Fruit fly (Drosophila melanogaster) whole organism, embryonic: ENCODE results near the gene CG9449.
A peak's percentile ranks its signal among the peaks of the same experiment; 100 is the strongest.

Experiments used
- Ada2b ChIP-seq: fragments of 200-800 bp; sonication (Bioruptor generic); IDR thresholded peaks from 2 replicates; pipeline ENCODE4 v1.3.6; 2022; ENCODE audit warnings: missing biosample characterization, missing genetic modification characterization
- Antp ChIP-seq: fragments of 200-800 bp; sonication (Bioruptor generic); optimal IDR thresholded peaks from 3 replicates; lab custom pipeline; 2016; ENCODE audit warnings: missing biosample characterization, missing genetic modification characterization
- CG10147 ChIP-seq: fragments of 200-800 bp; sonication (Bioruptor generic); optimal IDR thresholded peaks from 2 replicates; lab custom pipeline; 2019; ENCODE audit warnings: missing biosample characterization, mild to moderate bottlenecking, missing genetic modification characterization, moderate library complexity
- CG1024 ChIP-seq: fragments of 200-800 bp; sonication (Bioruptor generic); IDR thresholded peaks from 2 replicates; pipeline ENCODE4 v1.3.6; 2022; ENCODE audit warnings: missing biosample characterization, missing genetic modification characterization
- CG11560 ChIP-seq: fragments of 200-800 bp; sonication (Bioruptor generic); IDR thresholded peaks from 3 replicates; pipeline ENCODE4 v1.3.6; 2022; ENCODE audit warnings: missing biosample characterization, missing genetic modification characterization
- CG1233 ChIP-seq: fragments of 200-800 bp; sonication (Bioruptor generic); optimal IDR thresholded peaks from 4 replicates; lab custom pipeline; 2018; ENCODE audit warnings: missing biosample characterization, mild to moderate bottlenecking, missing genetic modification characterization
- CG13424 ChIP-seq: fragments of 200-800 bp; sonication (Bioruptor generic); optimal IDR thresholded peaks from 2 replicates; lab custom pipeline; 2019; ENCODE audit warnings: missing biosample characterization, mild to moderate bottlenecking, missing genetic modification characterization, moderate library complexity
- CG14014 ChIP-seq: fragments of 200-800 bp; sonication (Bioruptor generic); IDR thresholded peaks from 2 replicates; pipeline ENCODE4 v1.3.6; 2022; ENCODE audit warnings: missing biosample characterization, missing genetic modification characterization
- CG15073 ChIP-seq: fragments of 200-800 bp; sonication (Bioruptor generic); optimal IDR thresholded peaks from 2 replicates; lab custom pipeline; 2016; ENCODE audit warnings: missing biosample characterization, missing genetic modification characterization
- CG15269 ChIP-seq: fragments of 200-800 bp; sonication (Bioruptor generic); optimal IDR thresholded peaks from 2 replicates; lab custom pipeline; 2018; ENCODE audit warnings: missing biosample characterization, mild to moderate bottlenecking, missing genetic modification characterization, moderate library complexity
- CG18476 ChIP-seq: fragments of 200-800 bp; sonication (Bioruptor generic); optimal IDR thresholded peaks from 2 replicates; lab custom pipeline; 2016; ENCODE audit warnings: missing biosample characterization, mild to moderate bottlenecking, missing genetic modification characterization
- CG2889 ChIP-seq: fragments of 200-800 bp; sonication (Bioruptor generic); IDR thresholded peaks from 3 replicates; pipeline ENCODE4 v1.3.6; 2022; ENCODE audit warnings: missing biosample characterization, missing genetic modification characterization
- CG3065 ChIP-seq: fragments of 200-800 bp; sonication (Bioruptor generic); optimal IDR thresholded peaks from 2 replicates; lab custom pipeline; 2016; ENCODE audit warnings: missing biosample characterization, missing genetic modification characterization
- CG32772 ChIP-seq: fragments of 200-800 bp; sonication (Bioruptor generic); IDR thresholded peaks from 2 replicates; pipeline ENCODE4 v1.3.6; 2022; ENCODE audit warnings: missing biosample characterization, missing genetic modification characterization
- CG43689 ChIP-seq: fragments of 200-800 bp; sonication (Bioruptor generic); IDR thresholded peaks from 2 replicates; pipeline ENCODE4 v1.3.6; 2022; ENCODE audit warnings: missing biosample characterization, missing genetic modification characterization
- CG4707 ChIP-seq: fragments of 200-800 bp; sonication (Bioruptor generic); optimal IDR thresholded peaks from 2 replicates; lab custom pipeline; 2018; ENCODE audit warnings: missing biosample characterization, mild to moderate bottlenecking, missing genetic modification characterization, moderate library complexity
- CG4730 ChIP-seq: fragments of 200-800 bp; sonication (Bioruptor generic); IDR thresholded peaks from 2 replicates; pipeline ENCODE4 v1.3.6; 2022; ENCODE audit warnings: missing biosample characterization, missing genetic modification characterization
- CG5245 ChIP-seq: fragments of 200-800 bp; sonication (Bioruptor generic); optimal IDR thresholded peaks from 3 replicates; lab custom pipeline; 2016; ENCODE audit warnings: missing biosample characterization, missing genetic modification characterization
- CG7987 ChIP-seq: fragments of 200-800 bp; sonication (Bioruptor generic); optimal IDR thresholded peaks from 2 replicates; lab custom pipeline; 2018; ENCODE audit warnings: missing biosample characterization, mild to moderate bottlenecking, missing genetic modification characterization, moderate library complexity
- CG8478 ChIP-seq: fragments of >200 bp; optimal IDR thresholded peaks from 2 replicates; lab custom pipeline; 2018
- CG9817 ChIP-seq: fragments of 200-800 bp; sonication (Bioruptor generic); optimal IDR thresholded peaks from 2 replicates; lab custom pipeline; 2018; ENCODE audit warnings: missing biosample characterization, mild to moderate bottlenecking, missing genetic modification characterization, moderate library complexity
- CHES-1-like ChIP-seq: fragments of 200-800 bp; sonication (Bioruptor generic); optimal IDR thresholded peaks from 2 replicates; lab custom pipeline; 2016; ENCODE audit warnings: missing biosample characterization, missing genetic modification characterization
- Doc3 ChIP-seq: fragments of 200-800 bp; sonication (Bioruptor generic); IDR thresholded peaks from 3 replicates; pipeline ENCODE4 v1.3.6; 2022; ENCODE audit warnings: missing biosample characterization, missing genetic modification characterization; ENCODE audit not compliant: partially characterized antibody
- Dp ChIP-seq: fragments of 200-800 bp; sonication (Bioruptor generic); optimal IDR thresholded peaks from 2 replicates; lab custom pipeline; 2018; ENCODE audit warnings: missing biosample characterization, mild to moderate bottlenecking, missing genetic modification characterization, moderate library complexity
- Drgx ChIP-seq: fragments of 200-800 bp; sonication (Bioruptor generic); IDR thresholded peaks from 2 replicates; pipeline ENCODE4 v1.3.6; 2022; ENCODE audit warnings: missing biosample characterization, missing genetic modification characterization
- Elba2 ChIP-seq: fragments of 200-800 bp; sonication (Bioruptor generic); optimal IDR thresholded peaks from 3 replicates; lab custom pipeline; 2016; ENCODE audit warnings: missing biosample characterization, missing genetic modification characterization
- Fer3 ChIP-seq: fragments of 200-800 bp; sonication (Bioruptor generic); optimal IDR thresholded peaks from 2 replicates; lab custom pipeline; 2018; ENCODE audit warnings: missing biosample characterization, mild to moderate bottlenecking, missing genetic modification characterization, moderate library complexity
- HLHmδ ChIP-seq: fragments of 200-800 bp; sonication (Bioruptor generic); optimal IDR thresholded peaks from 2 replicates; lab custom pipeline; 2018; ENCODE audit warnings: missing biosample characterization, mild to moderate bottlenecking, missing genetic modification characterization, moderate library complexity
- Hr78 ChIP-seq, 2 experiments: fragments of 200-800 bp in 1 of 2; fragments of >200 bp in 1 of 2; sonication (Bioruptor generic) in 1 of 2; optimal IDR thresholded peaks; 2 replicates each; lab custom pipeline; 2017 to 2019; ENCODE audit warnings: missing biosample characterization in 2 of 2, missing genetic modification characterization in 2 of 2, mild to moderate bottlenecking in 1 of 2, moderate library complexity in 1 of 2
- Lpt ChIP-seq: fragments of >200 bp; optimal IDR thresholded peaks from 2 replicates; lab custom pipeline; 2018; ENCODE audit warnings: missing biosample characterization, missing genetic modification characterization
- Mrtf ChIP-seq: fragments of 200-800 bp; sonication (Bioruptor generic); IDR thresholded peaks from 3 replicates; pipeline ENCODE4 v1.3.6; 2022; ENCODE audit warnings: missing biosample characterization, missing genetic modification characterization
- Oli ChIP-seq: fragments of 200-800 bp; sonication (Bioruptor generic); optimal IDR thresholded peaks from 2 replicates; lab custom pipeline; 2018; ENCODE audit warnings: missing biosample characterization, mild to moderate bottlenecking, missing genetic modification characterization, moderate library complexity
- Side ChIP-seq: fragments of 200-800 bp; sonication (Bioruptor generic); optimal IDR thresholded peaks from 2 replicates; lab custom pipeline; 2016; ENCODE audit warnings: missing biosample characterization, missing genetic modification characterization
- Spps ChIP-seq: fragments of 200-800 bp; sonication (Bioruptor generic); optimal IDR thresholded peaks from 2 replicates; lab custom pipeline; 2018; ENCODE audit warnings: missing biosample characterization, mild to moderate bottlenecking, missing genetic modification characterization
- bcd ChIP-seq: fragments of 200-800 bp; sonication (Bioruptor generic); optimal IDR thresholded peaks from 2 replicates; lab custom pipeline; 2017; ENCODE audit warnings: missing biosample characterization, mild to moderate bottlenecking, missing genetic modification characterization
- cg ChIP-seq: fragments of 200-800 bp; sonication (Bioruptor generic); optimal IDR thresholded peaks from 3 replicates; lab custom pipeline; 2019; ENCODE audit warnings: missing biosample characterization, mild to moderate bottlenecking, missing genetic modification characterization, moderate library complexity
- da ChIP-seq: fragments of 200-800 bp; sonication (Bioruptor generic); optimal IDR thresholded peaks from 2 replicates; lab custom pipeline; 2016; ENCODE audit warnings: missing biosample characterization, missing genetic modification characterization
- dmrt99B ChIP-seq: fragments of 200-800 bp; sonication (Bioruptor generic); optimal IDR thresholded peaks from 2 replicates; lab custom pipeline; 2018; ENCODE audit warnings: missing biosample characterization, mild to moderate bottlenecking, missing genetic modification characterization, moderate library complexity
- fu2 ChIP-seq: fragments of 200-800 bp; sonication (Bioruptor generic); optimal IDR thresholded peaks from 2 replicates; lab custom pipeline; 2016; ENCODE audit warnings: missing biosample characterization, missing genetic modification characterization
- gce ChIP-seq: fragments of 200-800 bp; sonication (Bioruptor generic); IDR thresholded peaks from 3 replicates; pipeline ENCODE4 v1.3.6; 2022; ENCODE audit warnings: missing biosample characterization, missing genetic modification characterization
- hkb ChIP-seq, 2 experiments: fragments of 200-800 bp in 1 of 2; fragments of >200 bp in 1 of 2; sonication (Bioruptor generic) in 1 of 2; IDR thresholded peaks in 1 of 2; optimal IDR thresholded peaks in 1 of 2; 2 replicates each; pipeline versions ENCODE4 v1.3.6 to Lab custom; 2017 to 2022; ENCODE audit warnings: missing biosample characterization in 1 of 2, missing genetic modification characterization in 1 of 2
- lmd ChIP-seq: fragments of 200-800 bp; sonication (Bioruptor generic); IDR thresholded peaks from 2 replicates; pipeline ENCODE4 v1.3.6; 2022; ENCODE audit warnings: missing biosample characterization, missing genetic modification characterization
- lola ChIP-seq, 3 experiments: fragments of >200 bp in 2 of 3; fragments of 200-800 bp in 1 of 3; sonication (Bioruptor generic) in 1 of 3; optimal IDR thresholded peaks; 2 replicates each; lab custom pipeline; 2017 to 2019; ENCODE audit warnings: missing biosample characterization in 3 of 3, missing genetic modification characterization in 3 of 3, mild to moderate bottlenecking in 1 of 3, moderate library complexity in 1 of 3
- pnt ChIP-seq: fragments of 200-800 bp; sonication (Bioruptor generic); optimal IDR thresholded peaks from 3 replicates; lab custom pipeline; 2016; ENCODE audit warnings: missing biosample characterization, missing genetic modification characterization
- ro ChIP-seq: fragments of 200-800 bp; sonication (Bioruptor generic); IDR thresholded peaks from 2 replicates; pipeline ENCODE4 v1.3.6; 2022; ENCODE audit warnings: missing biosample characterization, missing genetic modification characterization
- sqz ChIP-seq: fragments of 200-800 bp; sonication (Bioruptor generic); optimal IDR thresholded peaks from 3 replicates; lab custom pipeline; 2018; ENCODE audit warnings: missing biosample characterization, mild to moderate bottlenecking, missing genetic modification characterization
- stc ChIP-seq: fragments of 200-800 bp; sonication (Bioruptor generic); IDR thresholded peaks from 2 replicates; pipeline ENCODE4 v1.3.6; 2022; ENCODE audit warnings: missing biosample characterization, missing genetic modification characterization
- stwl ChIP-seq: fragments of 200-800 bp; sonication (Bioruptor generic); optimal IDR thresholded peaks from 3 replicates; lab custom pipeline; 2018; ENCODE audit warnings: missing biosample characterization, mild to moderate bottlenecking, missing genetic modification characterization, moderate library complexity
- trem ChIP-seq: fragments of 200-800 bp; optimal IDR thresholded peaks from 3 replicates; lab custom pipeline; 2019; ENCODE audit warnings: missing biosample characterization, mild to moderate bottlenecking, missing genetic modification characterization, moderate library complexity
- zfh1 ChIP-seq: fragments of 200-800 bp; sonication (Bioruptor generic); IDR thresholded peaks from 3 replicates; pipeline ENCODE4 v1.3.6; 2022; ENCODE audit warnings: missing biosample characterization, missing genetic modification characterization

The CG9449 gene

DNA sequence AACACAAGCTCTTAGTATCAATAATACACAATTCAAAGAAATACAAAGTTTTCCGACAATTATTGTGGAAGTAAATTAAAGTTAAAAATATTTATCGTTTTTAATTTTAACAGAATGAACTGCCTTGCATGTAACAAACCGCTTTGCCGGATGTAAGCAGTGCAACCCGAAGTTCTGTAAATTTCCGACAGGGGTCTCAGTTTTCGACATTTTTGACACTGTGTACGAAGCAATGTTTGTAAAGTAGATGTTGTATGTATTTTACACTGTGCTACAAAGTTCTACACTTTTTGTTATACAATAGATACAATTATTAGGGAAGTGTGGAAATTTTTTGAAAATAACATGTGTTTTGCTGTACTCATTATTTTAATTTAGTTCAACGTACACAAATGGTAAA is 19.0 kb upstream of the CG9449 start (continued):
- TF ChIP-seq Hr78 (GFP tag; optimal IDR thresholded peaks at IDR 0.05; lab: Kevin White, UChicago) (no peak), CG7987 (GFP tag; lab: Kevin White, UChicago) (peak; percentile 97), trem (peak; percentile 75), Dp (GFP tag; lab: Kevin White, UChicago) (no peak), CG3065 (GFP tag; lab: Kevin White, UChicago) (peak; percentile 70), HLHmδ (GFP tag; lab: Kevin White, UChicago) (peak; percentile 74), lmd (GFP tag; lab: Robert Waterston, UW) (peak; percentile 91), CG1024 (peak; percentile 89), bcd (GFP tag; lab: Kevin White, UChicago) (peak; percentile 97), Doc3 (GFP tag; lab: Robert Waterston, UW) (no peak), Mrtf (GFP tag; lab: Robert Waterston, UW) (peak; percentile 92), dmrt99B (tag; lab: Kevin White, UChicago) (peak; percentile 60), CG15073 (GFP tag; lab: Kevin White, UChicago) (no peak), CG13424 (tag; lab: Kevin White, UChicago) (peak; percentile 70), Spps (peak; percentile 19), CG18476 (GFP tag; lab: Kevin White, UChicago) (peak; percentile 73), zfh1 (GFP tag; lab: Robert Waterston, UW) (peak; percentile 96), CG4730 (GFP tag; lab: Robert Waterston, UW) (peak; percentile 95), CG2889 (peak; percentile 88), cg (GFP tag; lab: Kevin White, UChicago) (no peak), hkb (optimal IDR thresholded peaks at IDR 0.05; lab: Kevin White, UChicago) (no peak), hkb (GFP tag; IDR thresholded peaks at IDR 0.05; lab: Robert Waterston, UW) (no peak; the same call in 1 of the 2 replicates), gce (GFP tag; lab: Robert Waterston, UW) (peak; percentile 93), Drgx (GFP tag; lab: Robert Waterston, UW) (peak; percentile 33; the same call in 1 of the 2 replicates), Oli (tag; lab: Kevin White, UChicago) (peak; percentile 49), CG32772 (GFP tag; lab: Robert Waterston, UW) (peak; percentile 93), CG1233 (GFP tag; lab: Kevin White, UChicago) (peak; percentile 92), CG5245 (GFP tag; lab: Kevin White, UChicago) (peak; percentile 87), CG8478 (peak; percentile 84), da (peak; percentile 74), pnt (GFP tag; lab: Kevin White, UChicago) (peak; percentile 89), CHES-1-like (GFP tag; lab: Kevin White, UChicago) (peak; percentile 85), Elba2 (GFP tag; lab: Kevin White, UChicago) (peak; percentile 8), CG9817 (tag; lab: Kevin White, UChicago) (peak; percentile 96), CG43689 (peak; percentile 88), CG15269 (tag; lab: Kevin White, UChicago) (peak; percentile 67), Fer3 (tag; lab: Kevin White, UChicago) (peak; percentile 89), lola (GFP tag; optimal IDR thresholded peaks at IDR 0.05; lab: Kevin White, UChicago) (no peak), CG14014 (peak; percentile 85; the same call in 1 of the 2 replicates), Ada2b (GFP tag; lab: Robert Waterston, UW) (peak; percentile 80; the same call in 1 of the 2 replicates), Antp (GFP tag; lab: Kevin White, UChicago) (peak; percentile 94), CG10147 (GFP tag; lab: Kevin White, UChicago) (peak; percentile 81), stc (GFP tag; lab: Robert Waterston, UW) (peak; percentile 86), Side (GFP tag; lab: Kevin White, UChicago) (peak; percentile 94), sqz (GFP tag; lab: Kevin White, UChicago) (no peak), CG11560 (tag; lab: Robert Waterston, UW) (peak; percentile 77; the same call in 2 of the 3 replicates), Lpt (GFP tag; lab: Kevin White, UChicago) (no peak), fu2 (GFP tag; lab: Kevin White, UChicago) (peak; percentile 89), CG4707 (GFP tag; lab: Kevin White, UChicago) (peak; percentile 48), stwl (tag; lab: Kevin White, UChicago) (peak; percentile 98), ro (GFP tag; lab: Robert Waterston, UW) (peak; percentile 82; the same call in 1 of the 2 replicates)
